Worm (Caenorhabditis elegans): Measurements from ENCODE around the gene fipr-9.

The fipr-9 gene

ce11 chrV:10241121-10241803, 19.8 kb downstream of the fipr-9 start, which contains the start of the genes C12D8.21 and col-148:
TSS of gene C12D8.21 (minus strand) at chrV:10241188.
TSS of gene col-148 (plus strand) at chrV:10241753.
- TF ChIP-seq ces-1 (GFP tag; optimal IDR thresholded peaks at IDR 0.05) (no peak), pax-3 (tag; optimal IDR thresholded peaks at IDR 0.05) (peak; percentile 62), nhr-47 (tag; optimal IDR thresholded peaks at IDR 0.05) (peak; percentile 35), fkh-8 (tag; optimal IDR thresholded peaks at IDR 0.05) (peak; percentile 72), irx-1 (tag; optimal IDR thresholded peaks at IDR 0.05) (no peak), sox-4 (tag; optimal IDR thresholded peaks at IDR 0.05) (peak; percentile 22), sup-37 (GFP tag; optimal IDR thresholded peaks at IDR 0.05) (no peak), dsc-1 (tag; optimal IDR thresholded peaks at IDR 0.05) (peak; percentile 96), nhr-20 (tag; optimal IDR thresholded peaks at IDR 0.05) (no peak), nhr-71 (tag; optimal IDR thresholded peaks at IDR 0.05) (peak; percentile 11)

DNA sequence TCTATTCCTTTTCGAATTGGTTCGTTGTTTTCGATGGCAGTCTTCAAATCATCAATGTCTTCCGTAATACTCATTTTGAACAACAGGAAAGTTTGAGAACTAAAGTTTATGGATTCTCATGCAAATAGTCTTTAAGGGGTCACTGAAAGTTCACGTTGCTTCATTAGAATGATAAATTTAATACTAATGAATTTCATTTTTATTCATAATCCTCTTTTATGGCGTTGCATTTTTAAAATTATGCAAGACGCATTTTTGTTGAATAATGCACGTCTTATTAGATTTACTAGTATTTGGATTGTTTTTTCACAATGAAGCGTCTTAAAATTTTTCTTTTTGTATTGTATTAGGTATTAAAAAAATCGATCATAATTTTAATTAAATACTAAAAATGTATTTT, 21.6 kb downstream of the fipr-9 start, which contains the start of gene C12D8.9:
Gene C12D8.9, minus strand, starts transcription at position 101 of the 400 bp plus-strand sequence.
- no peak for TF ChIP-seq lin-15B (tag; optimal IDR thresholded peaks at IDR 0.05)

DNA sequence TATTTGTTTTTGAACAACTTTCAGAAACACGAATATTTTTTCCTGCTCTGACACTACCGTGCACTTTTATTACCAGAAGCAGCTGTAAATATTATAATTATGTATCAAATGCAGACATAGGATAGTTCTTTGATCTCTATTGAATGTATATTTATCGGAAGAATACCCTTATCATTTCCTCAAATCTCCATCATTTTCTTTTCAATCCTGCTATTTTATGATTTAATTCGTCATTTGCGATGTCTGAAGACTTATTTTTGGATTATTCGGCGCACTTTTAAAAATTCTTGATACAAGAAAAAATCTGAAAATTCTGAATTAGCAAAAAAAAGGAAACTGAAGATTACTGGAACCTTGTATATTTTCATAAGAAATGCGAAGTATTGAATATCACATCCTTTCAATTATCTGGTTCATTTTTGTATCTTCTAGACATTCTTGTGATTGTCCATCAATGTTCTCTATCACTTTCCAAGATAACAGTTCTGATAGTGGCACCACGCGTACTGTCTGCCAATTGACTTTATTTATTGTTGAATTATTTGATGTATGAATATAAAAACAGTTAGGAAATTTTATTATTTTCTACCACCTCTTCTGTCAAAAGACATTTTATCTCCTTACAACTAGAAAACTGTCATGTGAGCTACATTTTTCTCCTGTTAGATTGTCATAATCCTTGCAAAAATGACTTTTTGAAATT, 22.7 kb downstream of the fipr-9 start:
- TF ChIP-seq fkh-8 (tag; optimal IDR thresholded peaks at IDR 0.05) (peak; percentile 11), dsc-1 (tag; optimal IDR thresholded peaks at IDR 0.05) (peak; percentile 73), ets-5 (GFP tag; IDR thresholded peaks at IDR 0.05) (no peak), elt-2 (tag; optimal IDR thresholded peaks at IDR 0.05) (peak; percentile 34)

DNA sequence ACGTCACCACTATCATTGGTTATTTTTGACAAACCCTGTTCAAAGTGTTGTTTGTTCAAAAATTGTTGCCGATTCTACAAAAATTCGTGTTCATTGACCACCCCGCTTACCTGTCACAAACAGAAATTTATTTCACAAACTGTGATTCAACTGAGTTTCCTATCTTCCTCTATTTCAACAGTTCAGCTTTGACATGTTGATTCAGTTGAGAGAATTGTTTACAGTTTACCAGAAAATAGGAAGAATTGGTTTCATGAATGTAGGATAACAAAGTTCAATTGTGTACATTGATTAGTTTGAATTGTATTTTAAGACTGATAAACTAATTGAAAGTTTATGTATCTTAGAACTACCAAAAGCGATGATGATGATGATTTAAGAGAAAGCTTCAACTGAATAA, 24.2 kb downstream of the fipr-9 start:
- no peak for TF ChIP-seq unc-30 (tag; optimal IDR thresholded peaks at IDR 0.05)
- TF ChIP-seq tbx-2 (tag; optimal IDR thresholded peaks at IDR 0.05): no peak
- no peak for TF ChIP-seq hlh-4 (tag; optimal IDR thresholded peaks at IDR 0.05)
- TF ChIP-seq sptf-1 (tag; optimal IDR thresholded peaks at IDR 0.05): no peak
- TF ChIP-seq pag-3 (tag; optimal IDR thresholded peaks at IDR 0.05; ENCODE audit: borderline replicate concordance, insufficient read depth): no peak
- TF ChIP-seq unc-62 (GFP tag; optimal IDR thresholded peaks at IDR 0.05): no peak
- peak; percentile 6 for TF ChIP-seq dsc-1 (tag; optimal IDR thresholded peaks at IDR 0.05)
- no peak for TF ChIP-seq nhr-28 (tag; optimal IDR thresholded peaks at IDR 0.05)

DNA sequence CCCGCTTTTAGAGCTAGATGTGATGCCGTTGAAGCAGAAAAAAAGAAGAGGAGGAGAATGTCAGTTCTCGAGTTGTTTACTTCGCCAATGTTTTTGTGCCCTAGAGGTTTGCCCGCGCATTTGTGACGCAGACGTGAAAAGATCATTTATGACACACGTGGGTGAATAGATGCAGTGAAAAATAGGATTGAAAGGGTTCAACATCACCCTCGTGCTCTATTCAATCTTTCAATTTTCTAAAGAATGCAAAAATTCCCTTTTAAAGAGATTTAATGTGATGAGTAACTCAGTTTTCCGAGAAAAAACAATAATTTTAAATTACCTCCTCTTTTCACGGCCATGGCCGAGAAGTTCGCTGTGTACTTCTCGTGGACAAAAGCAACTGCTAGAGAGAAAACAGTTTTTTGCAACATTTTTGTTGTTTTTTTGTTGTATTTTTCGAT, 25.0 kb downstream of the fipr-9 start:
- no peak for TF ChIP-seq zag-1 (tag; optimal IDR thresholded peaks at IDR 0.05)
- TF ChIP-seq nhr-47 (tag; optimal IDR thresholded peaks at IDR 0.05): peak; percentile 78
- TF ChIP-seq efl-1 (optimal IDR thresholded peaks at IDR 0.05): peak; percentile 35 to 53
- peak; percentile 42 to 79 for TF ChIP-seq efl-1 (GFP tag; optimal IDR thresholded peaks at IDR 0.05 in 1 of 2)
- peak; percentile 56 for TF ChIP-seq C16A3.4 (tag; optimal IDR thresholded peaks at IDR 0.05)
- no peak for TF ChIP-seq aly-2 (tag; optimal IDR thresholded peaks at IDR 0.05)
- peak; percentile 34 to 65 (median 44) for TF ChIP-seq dpl-1 (GFP tag; optimal IDR thresholded peaks at IDR 0.05)
- TF ChIP-seq mdl-1 (tag; optimal IDR thresholded peaks at IDR 0.05): peak in 1 of 2 experiments; percentile 89
- peak; percentile 31 for TF ChIP-seq ceh-90 (tag; optimal IDR thresholded peaks at IDR 0.05)
- peak; percentile 30 for TF ChIP-seq nhr-20 (tag; optimal IDR thresholded peaks at IDR 0.05)
- TF ChIP-seq irx-1 (tag; optimal IDR thresholded peaks at IDR 0.05): peak; percentile 20
- peak; percentile 16 for TF ChIP-seq fkh-10 (GFP tag; optimal IDR thresholded peaks at IDR 0.05)
- peak; percentile 56 for TF ChIP-seq fos-1 (tag; optimal IDR thresholded peaks at IDR 0.05)
- peak; percentile 67 for TF ChIP-seq nhr-85 (tag)
- peak; percentile 91 for TF ChIP-seq dsc-1 (tag; optimal IDR thresholded peaks at IDR 0.05)
- TF ChIP-seq blmp-1 (tag; optimal IDR thresholded peaks at IDR 0.05): no peak
- peak; percentile 51 for TF ChIP-seq snu-23 (GFP tag; optimal IDR thresholded peaks at IDR 0.05)
- peak; percentile 69 for TF ChIP-seq unc-86 (tag; optimal IDR thresholded peaks at IDR 0.05)
- TF ChIP-seq egl-27 (tag; optimal IDR thresholded peaks at IDR 0.05): no peak
- TF ChIP-seq nhr-28 (tag; optimal IDR thresholded peaks at IDR 0.05): no peak
- TF ChIP-seq sox-4 (tag; optimal IDR thresholded peaks at IDR 0.05): peak; percentile 68
- peak; percentile 59 for TF ChIP-seq unc-130 (tag; optimal IDR thresholded peaks at IDR 0.05)
- peak; percentile 75 for TF ChIP-seq pax-3 (tag; optimal IDR thresholded peaks at IDR 0.05)
- no peak for TF ChIP-seq elt-3 (tag; optimal IDR thresholded peaks at IDR 0.05)
- TF ChIP-seq F16B12.6 (tag; optimal IDR thresholded peaks at IDR 0.05): no peak
- TF ChIP-seq fkh-8 (tag; optimal IDR thresholded peaks at IDR 0.05): peak; percentile 89
- peak; percentile 37 for TF ChIP-seq nhr-19 (GFP tag; conservative IDR thresholded peaks at IDR 0.05)
- TF ChIP-seq vab-15 (tag; optimal IDR thresholded peaks at IDR 0.05): no peak
- TF ChIP-seq nhr-11 (tag; optimal IDR thresholded peaks at IDR 0.05): peak; percentile 31

Data from whole organism, L1 larva.